Worm (Caenorhabditis elegans): ENCODE results near the gene plc-2.

plc-2 gene

DNA sequence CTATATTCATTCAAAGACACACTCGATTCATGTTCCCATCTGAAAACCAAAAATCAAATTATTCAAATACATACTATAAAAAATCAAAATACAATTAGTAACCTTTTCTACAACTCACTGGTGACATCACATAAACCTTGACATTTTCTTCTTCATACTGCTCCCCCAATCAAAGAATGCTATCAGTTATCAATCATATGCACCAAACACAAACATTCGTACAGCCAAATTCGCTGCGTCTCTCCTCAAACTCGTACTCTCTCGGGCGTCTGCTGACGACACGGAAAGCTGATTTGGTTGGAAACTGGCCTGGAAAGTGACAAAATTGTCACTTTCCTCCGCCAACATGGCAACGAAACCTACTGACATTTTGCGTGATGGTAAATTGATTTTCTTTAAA lies at the start of gene plc-2:
TSS of gene plc-2 (plus strand) at position 196 of the 400 bp plus-strand sequence.
- TF ChIP-seq ceh-43 (GFP tag; optimal IDR thresholded peaks at IDR 0.05) (no peak), mab-5 (tag; optimal IDR thresholded peaks at IDR 0.05) (no peak), zip-8 (tag; optimal IDR thresholded peaks at IDR 0.05) (no peak), ham-2 (GFP tag; optimal IDR thresholded peaks at IDR 0.05) (no peak), snpc-4 (tag; optimal IDR thresholded peaks at IDR 0.05) (no peak), ceh-39 (tag; optimal IDR thresholded peaks at IDR 0.05) (no peak), elt-1 (tag; optimal IDR thresholded peaks at IDR 0.05; ENCODE audit: borderline replicate concordance, insufficient read depth) (no peak), nhr-12 (tag; optimal IDR thresholded peaks at IDR 0.05) (no peak), sptf-1 (tag; optimal IDR thresholded peaks at IDR 0.05) (no peak), bed-3 (GFP tag; optimal IDR thresholded peaks at IDR 0.05) (no peak), unc-62 (GFP tag; optimal IDR thresholded peaks at IDR 0.05) (no peak)

DNA sequence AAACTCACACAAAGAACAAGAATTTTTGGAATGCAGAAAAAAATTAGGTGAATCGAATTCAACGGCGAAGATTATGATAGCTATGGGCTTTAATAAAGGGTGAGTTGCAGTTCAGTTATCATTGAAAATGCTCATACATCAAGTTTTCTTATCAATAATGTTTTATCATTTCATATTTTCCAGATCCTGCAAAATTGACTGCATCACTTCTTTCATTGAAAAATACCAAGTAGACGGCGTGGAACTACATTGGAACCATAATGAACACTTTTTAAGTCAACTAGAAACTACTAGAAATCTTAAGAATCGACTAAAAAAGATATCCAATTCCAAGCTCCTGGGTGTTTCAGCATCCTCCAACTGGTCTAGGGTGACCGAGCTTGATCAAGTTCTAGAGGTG lies 49.1 kb upstream of the plc-2 start, which contains the start of gene K08F9.1:
TSS of gene K08F9.1 (minus strand) at position 101 of the 400 bp plus-strand sequence.
- TF ChIP-seq sem-2 (GFP tag; optimal IDR thresholded peaks at IDR 0.05) (no peak), elt-3 (tag; optimal IDR thresholded peaks at IDR 0.05) (no peak), zip-8 (tag; optimal IDR thresholded peaks at IDR 0.05) (no peak), lsy-2 (tag; optimal IDR thresholded peaks at IDR 0.05) (no peak), ham-2 (GFP tag; optimal IDR thresholded peaks at IDR 0.05) (no peak), pha-4 (tag; optimal IDR thresholded peaks at IDR 0.05) (no peak), mab-5 (tag; optimal IDR thresholded peaks at IDR 0.05) (no peak), tbx-8 (GFP tag; optimal IDR thresholded peaks at IDR 0.05) (no peak), nhr-28 (tag; optimal IDR thresholded peaks at IDR 0.05) (no peak), nhr-76 (tag; optimal IDR thresholded peaks at IDR 0.05) (no peak), snpc-4 (tag; optimal IDR thresholded peaks at IDR 0.05) (no peak), unc-120 (tag; optimal IDR thresholded peaks at IDR 0.05; ENCODE audit: poor library complexity, severe bottlenecking) (no peak), mep-1 (tag; optimal IDR thresholded peaks at IDR 0.05) (no peak), nhr-12 (tag; optimal IDR thresholded peaks at IDR 0.05) (no peak), elt-1 (tag; optimal IDR thresholded peaks at IDR 0.05; ENCODE audit: borderline replicate concordance, insufficient read depth) (no peak), flh-1 (GFP tag; optimal IDR thresholded peaks at IDR 0.05) (no peak)

DNA sequence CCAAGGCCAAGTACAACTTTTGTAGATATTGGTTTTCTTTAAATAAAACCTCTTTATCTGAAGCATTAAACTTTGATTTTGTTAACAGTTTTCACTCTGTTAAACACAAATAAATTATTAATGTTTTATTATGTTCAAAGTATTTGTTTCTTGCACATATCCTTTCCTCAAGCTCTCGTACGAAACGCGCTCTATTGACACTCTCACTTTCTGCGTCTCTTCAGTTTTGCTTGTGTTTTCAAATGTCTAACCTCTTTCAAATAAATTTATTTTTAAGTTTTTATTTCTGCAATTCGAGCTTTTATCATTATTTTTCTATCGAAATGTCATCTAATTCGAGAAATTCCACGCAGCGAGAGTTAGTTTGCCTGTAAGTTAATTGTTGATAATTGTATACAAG lies 48.6 kb upstream of the plc-2 start, which contains the start of gene K08F9.4:
TSS of gene K08F9.4 (plus strand) at position 222 of the 400 bp plus-strand sequence.
- no peak for TF ChIP-seq nhr-28 (tag; optimal IDR thresholded peaks at IDR 0.05)
- peak; percentile 59 for TF ChIP-seq ces-1 (GFP tag; optimal IDR thresholded peaks at IDR 0.05)
- no peak for TF ChIP-seq snpc-4 (tag; optimal IDR thresholded peaks at IDR 0.05)
- TF ChIP-seq drap-1 (GFP tag; optimal IDR thresholded peaks at IDR 0.05): no peak
- TF ChIP-seq ztf-11 (tag; optimal IDR thresholded peaks at IDR 0.05): no peak
- TF ChIP-seq elt-3 (tag; optimal IDR thresholded peaks at IDR 0.05): no peak
- TF ChIP-seq flh-1 (GFP tag; optimal IDR thresholded peaks at IDR 0.05): no peak
- TF ChIP-seq sem-2 (GFP tag; optimal IDR thresholded peaks at IDR 0.05): no peak
- TF ChIP-seq nhr-237 (tag; optimal IDR thresholded peaks at IDR 0.05): no peak
- no peak for TF ChIP-seq ceh-43 (GFP tag; optimal IDR thresholded peaks at IDR 0.05)
- TF ChIP-seq nhr-76 (tag; optimal IDR thresholded peaks at IDR 0.05): no peak
- no peak for TF ChIP-seq ceh-83 (GFP tag; optimal IDR thresholded peaks at IDR 0.05)
- TF ChIP-seq unc-39 (tag; optimal IDR thresholded peaks at IDR 0.05): no peak
- peak; percentile 73 for TF ChIP-seq pha-4 (tag; optimal IDR thresholded peaks at IDR 0.05)
- TF ChIP-seq nhr-12 (tag; optimal IDR thresholded peaks at IDR 0.05): no peak
- TF ChIP-seq M03D4.4 (tag; optimal IDR thresholded peaks at IDR 0.05): no peak
- peak; percentile 63 for TF ChIP-seq mep-1 (tag; optimal IDR thresholded peaks at IDR 0.05)
- TF ChIP-seq zip-8 (tag; optimal IDR thresholded peaks at IDR 0.05): no peak
- TF ChIP-seq bed-3 (GFP tag; optimal IDR thresholded peaks at IDR 0.05): no peak
- no peak for TF ChIP-seq tbx-8 (GFP tag; optimal IDR thresholded peaks at IDR 0.05)
- no peak for TF ChIP-seq unc-62 (GFP tag; optimal IDR thresholded peaks at IDR 0.05)
- no peak for TF ChIP-seq elt-1 (tag; optimal IDR thresholded peaks at IDR 0.05; ENCODE audit: borderline replicate concordance, insufficient read depth)
- no peak for TF ChIP-seq mls-2 (tag; optimal IDR thresholded peaks at IDR 0.05)
- no peak for TF ChIP-seq mab-5 (tag; optimal IDR thresholded peaks at IDR 0.05)
- no peak for TF ChIP-seq ham-2 (GFP tag; optimal IDR thresholded peaks at IDR 0.05)
- TF ChIP-seq nhr-2 (tag; optimal IDR thresholded peaks at IDR 0.05): no peak
- TF ChIP-seq lin-32 (GFP tag; optimal IDR thresholded peaks at IDR 0.05): no peak
- peak; percentile 55 for TF ChIP-seq lsy-2 (tag; optimal IDR thresholded peaks at IDR 0.05)
- no peak for TF ChIP-seq cnd-1 (tag; optimal IDR thresholded peaks at IDR 0.05)
- no peak for TF ChIP-seq unc-120 (tag; optimal IDR thresholded peaks at IDR 0.05; ENCODE audit: poor library complexity, severe bottlenecking)
- no peak for TF ChIP-seq sptf-1 (tag; optimal IDR thresholded peaks at IDR 0.05)
- no peak for TF ChIP-seq lin-13 (tag; optimal IDR thresholded peaks at IDR 0.05)
- peak; percentile 98 for TF ChIP-seq blmp-1 (tag; optimal IDR thresholded peaks at IDR 0.05)
- TF ChIP-seq ceh-39 (tag; optimal IDR thresholded peaks at IDR 0.05): no peak
- TF ChIP-seq hlh-1 (tag; optimal IDR thresholded peaks at IDR 0.05): peak; percentile 2
